Fruit fly (Drosophila melanogaster) whole organism, embryonic: ENCODE measurements around the gene CG2794.

Experiments used
- Adf1 ChIP-seq: fragments of 200-800 bp; sonication (Bioruptor generic); IDR thresholded peaks from 2 replicates; pipeline ENCODE4 v1.3.6; 2022; ENCODE audit warnings: missing biosample characterization, missing genetic modification characterization
- CG10431 ChIP-seq: fragments of 200-800 bp; sonication (Bioruptor generic); optimal IDR thresholded peaks from 3 replicates; lab custom pipeline; 2018; ENCODE audit warnings: missing biosample characterization, mild to moderate bottlenecking, missing genetic modification characterization
- CG10979 ChIP-seq: fragments of 200-800 bp; sonication (Bioruptor generic); optimal IDR thresholded peaks from 2 replicates; lab custom pipeline; 2018; ENCODE audit warnings: missing biosample characterization, mild to moderate bottlenecking, missing genetic modification characterization, moderate library complexity
- CG11093 ChIP-seq: fragments of 200-800 bp; sonication (Bioruptor generic); IDR thresholded peaks from 3 replicates; pipeline ENCODE4 v1.3.6; 2022; ENCODE audit warnings: missing biosample characterization, missing genetic modification characterization
- CG11247 ChIP-seq: fragments of 200-800 bp; sonication (Bioruptor generic); IDR thresholded peaks from 2 replicates; pipeline ENCODE4 v1.3.6; 2022; ENCODE audit warnings: missing biosample characterization, missing genetic modification characterization
- CG12744 ChIP-seq: fragments of 200-800 bp; sonication (Bioruptor generic); optimal IDR thresholded peaks from 2 replicates; lab custom pipeline; 2016; ENCODE audit warnings: missing biosample characterization, missing genetic modification characterization
- CG12769 ChIP-seq: fragments of 200-800 bp; sonication (Bioruptor generic); optimal IDR thresholded peaks from 2 replicates; lab custom pipeline; 2019; ENCODE audit warnings: missing biosample characterization, mild to moderate bottlenecking, missing genetic modification characterization, moderate library complexity
- CG13123 ChIP-seq: fragments of 200-800 bp; sonication (Bioruptor generic); optimal IDR thresholded peaks from 2 replicates; lab custom pipeline; 2016; ENCODE audit warnings: missing biosample characterization, missing genetic modification characterization
- CG17186 ChIP-seq: fragments of 200-800 bp; sonication (Bioruptor generic); optimal IDR thresholded peaks from 3 replicates; lab custom pipeline; 2017; ENCODE audit warnings: missing biosample characterization, missing genetic modification reagents, missing genetic modification characterization
- CG17361 ChIP-seq: fragments of 200-800 bp; sonication (Bioruptor generic); IDR thresholded peaks from 3 replicates; pipeline ENCODE4 v1.3.6; 2022; ENCODE audit warnings: missing biosample characterization, missing genetic modification characterization
- CG17385 ChIP-seq: fragments of 200-800 bp; sonication (Bioruptor generic); optimal IDR thresholded peaks from 3 replicates; lab custom pipeline; 2018; ENCODE audit warnings: missing biosample characterization, mild to moderate bottlenecking, missing genetic modification characterization
- CG18599 ChIP-seq: fragments of 200-800 bp; sonication (Bioruptor generic); optimal IDR thresholded peaks from 3 replicates; lab custom pipeline; 2017; ENCODE audit warnings: missing biosample characterization, missing genetic modification characterization, mild to moderate bottlenecking, moderate library complexity, missing genetic modification reagents
- CG2202 ChIP-seq: fragments of 200-800 bp; sonication (Bioruptor generic); optimal IDR thresholded peaks from 2 replicates; lab custom pipeline; 2018; ENCODE audit warnings: missing biosample characterization, mild to moderate bottlenecking, missing genetic modification characterization
- CG31224 ChIP-seq: fragments of 200-800 bp; sonication (Bioruptor generic); IDR thresholded peaks from 2 replicates; pipeline ENCODE4 v1.3.6; 2022; ENCODE audit warnings: missing biosample characterization, missing genetic modification characterization
- CG32532 ChIP-seq: fragments of 200-800 bp; sonication (Bioruptor generic); IDR thresholded peaks from 2 replicates; pipeline ENCODE4 v1.3.6; 2022; ENCODE audit warnings: missing biosample characterization, missing genetic modification characterization
- CG3726 ChIP-seq: fragments of 200-800 bp; sonication (Bioruptor generic); IDR thresholded peaks from 3 replicates; pipeline ENCODE4, ENCODE4 v1.3.6; 2022; ENCODE audit warnings: missing biosample characterization, missing genetic modification characterization
- CG43689 ChIP-seq: fragments of 200-800 bp; sonication (Bioruptor generic); IDR thresholded peaks from 2 replicates; pipeline ENCODE4 v1.3.6; 2022; ENCODE audit warnings: missing biosample characterization, missing genetic modification characterization
- CG6175 ChIP-seq: fragments of 200-800 bp; sonication (Bioruptor generic); IDR thresholded peaks from 3 replicates; pipeline ENCODE4 v1.3.6; 2022; ENCODE audit warnings: missing biosample characterization, missing genetic modification characterization
- CG6683 ChIP-seq: fragments of 200-800 bp; sonication (Bioruptor generic); optimal IDR thresholded peaks from 2 replicates; lab custom pipeline; 2017; ENCODE audit warnings: missing biosample characterization, mild to moderate bottlenecking, missing genetic modification characterization, missing genetic modification reagents
- CG6689 ChIP-seq: fragments of 200-800 bp; sonication (Bioruptor generic); IDR thresholded peaks from 2 replicates; pipeline ENCODE4 v1.3.6; 2022; ENCODE audit warnings: missing biosample characterization, missing genetic modification characterization
- CG7839 ChIP-seq: fragments of 200-800 bp; sonication (Bioruptor generic); optimal IDR thresholded peaks from 3 replicates; lab custom pipeline; 2018; ENCODE audit warnings: missing biosample characterization, mild to moderate bottlenecking, missing genetic modification characterization, moderate library complexity
- CG8944 ChIP-seq: fragments of 200-800 bp; sonication (Bioruptor generic); optimal IDR thresholded peaks from 3 replicates; lab custom pipeline; 2016; ENCODE audit warnings: missing biosample characterization, missing genetic modification characterization
- CTCF ChIP-seq: fragments of 200-800 bp; sonication (Bioruptor generic); optimal IDR thresholded peaks from 2 replicates; lab custom pipeline; 2017; ENCODE audit warnings: missing biosample characterization, mild to moderate bottlenecking, missing genetic modification characterization, moderate library complexity
- Chrac-16 ChIP-seq: fragments of 200-800 bp; sonication (Bioruptor generic); optimal IDR thresholded peaks from 3 replicates; lab custom pipeline; 2016; ENCODE audit warnings: missing biosample characterization, missing genetic modification characterization
- D19B ChIP-seq: fragments of 200-800 bp; sonication (Bioruptor generic); optimal IDR thresholded peaks from 2 replicates; lab custom pipeline; 2017; ENCODE audit warnings: missing biosample characterization, mild to moderate bottlenecking, missing genetic modification characterization
- Dp ChIP-seq: fragments of 200-800 bp; sonication (Bioruptor generic); optimal IDR thresholded peaks from 2 replicates; lab custom pipeline; 2018; ENCODE audit warnings: missing biosample characterization, mild to moderate bottlenecking, missing genetic modification characterization, moderate library complexity
- Drgx ChIP-seq: fragments of 200-800 bp; sonication (Bioruptor generic); IDR thresholded peaks from 2 replicates; pipeline ENCODE4 v1.3.6; 2022; ENCODE audit warnings: missing biosample characterization, missing genetic modification characterization
- ERR ChIP-seq: fragments of 200-800 bp; sonication (Bioruptor generic); optimal IDR thresholded peaks from 2 replicates; lab custom pipeline; 2016; ENCODE audit warnings: missing biosample characterization, missing genetic modification characterization
- Hmr ChIP-seq: fragments of 200-800 bp; sonication (Bioruptor generic); optimal IDR thresholded peaks from 3 replicates; lab custom pipeline; 2017; ENCODE audit warnings: mild to moderate bottlenecking, missing biosample characterization, missing genetic modification reagents, missing genetic modification characterization
- Max ChIP-seq: fragments of 200-800 bp; sonication (Bioruptor generic); optimal IDR thresholded peaks from 2 replicates; lab custom pipeline; 2016; ENCODE audit warnings: missing biosample characterization, mild to moderate bottlenecking, missing genetic modification characterization
- Mes4 ChIP-seq: fragments of 200-800 bp; sonication (Bioruptor generic); optimal IDR thresholded peaks from 2 replicates; lab custom pipeline; 2016; ENCODE audit warnings: missing biosample characterization, missing genetic modification characterization
- Myb ChIP-seq: fragments of 200-800 bp; sonication (Bioruptor generic); optimal IDR thresholded peaks from 2 replicates; lab custom pipeline; 2016; ENCODE audit warnings: missing biosample characterization, missing genetic modification characterization
- NFAT ChIP-seq: fragments of 200-800 bp; sonication (Bioruptor generic); IDR thresholded peaks from 2 replicates; pipeline ENCODE4 v1.3.6; 2022; ENCODE audit warnings: missing biosample characterization, missing genetic modification characterization
- Nf-YA ChIP-seq: fragments of 200-800 bp; sonication (Bioruptor generic); IDR thresholded peaks from 2 replicates; pipeline ENCODE4 v1.3.6; 2022; ENCODE audit warnings: missing biosample characterization, missing genetic modification characterization
- NfI ChIP-seq: fragments of 200-800 bp; sonication (Bioruptor generic); optimal IDR thresholded peaks from 3 replicates; lab custom pipeline; 2018; ENCODE audit warnings: missing biosample characterization, mild to moderate bottlenecking, missing genetic modification characterization, moderate library complexity
- Sox102F ChIP-seq: fragments of 200-800 bp; sonication (Bioruptor generic); optimal IDR thresholded peaks from 2 replicates; lab custom pipeline; 2018; ENCODE audit warnings: missing biosample characterization, mild to moderate bottlenecking, missing genetic modification characterization, moderate library complexity
- Sry-β ChIP-seq: fragments of 200-800 bp; sonication (Bioruptor generic); optimal IDR thresholded peaks from 2 replicates; lab custom pipeline; 2018; ENCODE audit warnings: missing biosample characterization, mild to moderate bottlenecking, missing genetic modification characterization, moderate library complexity
- Stat92E ChIP-seq, 3 experiments: fragments of >200 bp in 2 of 3; fragments of 200-800 bp in 1 of 3; sonication (Bioruptor generic) in 1 of 3; optimal IDR thresholded peaks; 2 replicates each; lab custom pipeline; 2017 to 2019; ENCODE audit warnings: missing biosample characterization in 3 of 3, missing genetic modification characterization in 3 of 3, mild to moderate bottlenecking in 1 of 3, moderate library complexity in 1 of 3
- ap ChIP-seq: fragments of 200-800 bp; sonication (Bioruptor generic); IDR thresholded peaks from 2 replicates; pipeline ENCODE4 v1.3.6; 2022; ENCODE audit warnings: missing biosample characterization, missing genetic modification characterization
- cas ChIP-seq: fragments of 200-800 bp; sonication (Bioruptor generic); IDR thresholded peaks from 2 replicates; pipeline ENCODE4 v1.3.6; 2022; ENCODE audit warnings: missing biosample characterization, missing genetic modification characterization
- cg ChIP-seq: fragments of 200-800 bp; sonication (Bioruptor generic); optimal IDR thresholded peaks from 3 replicates; lab custom pipeline; 2019; ENCODE audit warnings: missing biosample characterization, mild to moderate bottlenecking, missing genetic modification characterization, moderate library complexity
- crc ChIP-seq: fragments of 200-800 bp; sonication (Bioruptor generic); optimal IDR thresholded peaks from 2 replicates; lab custom pipeline; 2016; ENCODE audit warnings: missing biosample characterization, missing genetic modification characterization
- eve ChIP-seq, 2 experiments: fragments of >200 bp; optimal IDR thresholded peaks; 2 replicates each; lab custom pipeline; 2017; ENCODE audit warnings: missing biosample characterization in 2 of 2, missing genetic modification characterization in 2 of 2
- ftz-f1 ChIP-seq: fragments of 200-800 bp; sonication (Bioruptor generic); optimal IDR thresholded peaks from 2 replicates; lab custom pipeline; 2016; ENCODE audit warnings: missing biosample characterization, missing genetic modification characterization
- gcm ChIP-seq: fragments of 200-800 bp; sonication (Bioruptor generic); optimal IDR thresholded peaks from 2 replicates; lab custom pipeline; 2019; ENCODE audit warnings: missing biosample characterization, mild to moderate bottlenecking, missing genetic modification characterization, moderate library complexity
- jigr1 ChIP-seq: fragments of 200-800 bp; sonication (Bioruptor generic); IDR thresholded peaks from 3 replicates; pipeline ENCODE4 v1.3.6; 2022; ENCODE audit warnings: missing biosample characterization, missing genetic modification characterization
- ken ChIP-seq: fragments of 200-800 bp; sonication (Bioruptor generic); IDR thresholded peaks from 3 replicates; pipeline ENCODE4 v1.3.6; 2022; ENCODE audit warnings: missing biosample characterization, missing genetic modification characterization
- mirr ChIP-seq: fragments of 200-800 bp; sonication (Bioruptor generic); optimal IDR thresholded peaks from 3 replicates; lab custom pipeline; 2018; ENCODE audit warnings: missing biosample characterization, mild to moderate bottlenecking, missing genetic modification characterization
- pho ChIP-seq: fragments of 200-800 bp; sonication (Bioruptor generic); optimal IDR thresholded peaks from 2 replicates; lab custom pipeline; 2016; ENCODE audit warnings: missing biosample characterization, missing genetic modification characterization
- pnt ChIP-seq: fragments of 200-800 bp; sonication (Bioruptor generic); optimal IDR thresholded peaks from 3 replicates; lab custom pipeline; 2016; ENCODE audit warnings: missing biosample characterization, missing genetic modification characterization
- row ChIP-seq: fragments of 200-800 bp; sonication (Bioruptor generic); IDR thresholded peaks from 3 replicates; pipeline ENCODE4 v1.3.6; 2022; ENCODE audit warnings: missing biosample characterization, missing genetic modification characterization
- shn ChIP-seq: fragments of 200-800 bp; sonication (Bioruptor generic); optimal IDR thresholded peaks from 3 replicates; lab custom pipeline; 2016; ENCODE audit warnings: missing biosample characterization, missing genetic modification characterization
- zen2 ChIP-seq: fragments of 200-800 bp; sonication (Bioruptor generic); IDR thresholded peaks from 3 replicates; pipeline ENCODE4 v1.3.6; 2022; ENCODE audit warnings: missing biosample characterization, missing genetic modification characterization; ENCODE audit not compliant: partially characterized antibody

The CG2794 gene

DNA sequence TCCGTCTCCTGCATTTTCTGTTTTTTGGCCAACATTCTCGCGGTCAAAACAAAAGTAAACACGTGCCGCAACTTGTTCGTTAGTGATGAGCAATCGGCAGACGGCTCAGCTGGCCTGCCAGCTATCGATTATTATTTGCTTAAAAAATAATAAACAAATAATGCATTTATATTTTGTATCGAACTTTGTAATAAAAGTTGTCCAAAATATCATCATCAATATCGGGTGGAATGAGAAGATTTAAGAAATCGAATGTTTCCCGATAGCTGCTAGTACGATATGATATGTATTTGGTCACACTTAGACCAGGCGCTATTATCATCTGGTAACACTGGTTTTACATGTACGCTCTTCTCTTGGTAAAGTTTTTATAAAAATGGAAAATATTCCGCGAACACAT lies 4.1 kb downstream of the CG2794 start, which contains the start of the genes Nle and Sf3b1 (continued):
- TF ChIP-seq eve (GFP tag; optimal IDR thresholded peaks at IDR 0.05; lab: Kevin White, UChicago) = no peak
- TF ChIP-seq crc = peak; percentile 19
- no peak for TF ChIP-seq cg (GFP tag; lab: Kevin White, UChicago)
- TF ChIP-seq CG3726 (GFP tag; lab: Robert Waterston, UW) = no peak
- TF ChIP-seq Stat92E (GFP tag; optimal IDR thresholded peaks at IDR 0.05; lab: Kevin White, UChicago) = peak in 1 of 3 experiments; percentile 35
- TF ChIP-seq D19B (GFP tag; lab: Kevin White, UChicago) = no peak
- TF ChIP-seq CG2202 (tag; lab: Kevin White, UChicago) = peak; percentile 8
- no peak for TF ChIP-seq gcm (GFP tag; lab: Kevin White, UChicago)
- TF ChIP-seq CG32532 (GFP tag; lab: Robert Waterston, UW) = peak; percentile 68
- no peak for TF ChIP-seq CG17385
- TF ChIP-seq CG6683 = no peak
- TF ChIP-seq Hmr (GFP tag; lab: Kevin White, UChicago) = no peak
- TF ChIP-seq Sry-β (GFP tag; lab: Kevin White, UChicago) = peak; percentile 77
- peak; percentile 72; the same call in 1 of the 3 replicates for TF ChIP-seq zen2 (GFP tag; lab: Robert Waterston, UW)
- TF ChIP-seq CG17361 = peak; percentile 63
- TF ChIP-seq pho = peak; percentile 48
- TF ChIP-seq Chrac-16 (GFP tag; lab: Kevin White, UChicago) = peak; percentile 66
- peak; percentile 9 for TF ChIP-seq Myb (GFP tag; lab: Kevin White, UChicago)
- no peak for TF ChIP-seq CG12769 (tag; lab: Kevin White, UChicago)
- TF ChIP-seq row = peak; percentile 88
- peak; percentile 48 for TF ChIP-seq Dp (GFP tag; lab: Kevin White, UChicago)
- TF ChIP-seq Adf1 (GFP tag; lab: Robert Waterston, UW) = peak; percentile 48
- no peak for TF ChIP-seq Sox102F (GFP tag; lab: Kevin White, UChicago)
- TF ChIP-seq jigr1 (GFP tag; lab: Robert Waterston, UW) = no peak
- TF ChIP-seq ken (GFP tag; lab: Robert Waterston, UW) = no peak
- no peak for TF ChIP-seq Drgx
- TF ChIP-seq CG13123 = no peak
- TF ChIP-seq CG11247 (GFP tag; lab: Robert Waterston, UW) = no peak
- TF ChIP-seq CG11093 (GFP tag; lab: Robert Waterston, UW) = no peak
- no peak for TF ChIP-seq CG43689 (GFP tag; lab: Robert Waterston, UW)
- TF ChIP-seq CG17186 (GFP tag; lab: Kevin White, UChicago) = peak; percentile 54
- no peak for TF ChIP-seq ERR (GFP tag; lab: Kevin White, UChicago)
- no peak for TF ChIP-seq CG7839 (tag; lab: Kevin White, UChicago)
- TF ChIP-seq ftz-f1 (GFP tag; lab: Kevin White, UChicago) = peak; percentile 20
- TF ChIP-seq CG12744 = peak; percentile 27
- no peak for TF ChIP-seq CG10431
- TF ChIP-seq Mes4 (GFP tag; lab: Kevin White, UChicago) = peak; percentile 48
- no peak for TF ChIP-seq CTCF (GFP tag; lab: Kevin White, UChicago)
- TF ChIP-seq CG10979 (tag; lab: Kevin White, UChicago) = peak; percentile 47
- no peak for TF ChIP-seq NfI (GFP tag; lab: Kevin White, UChicago)
- TF ChIP-seq pnt = peak; percentile 13
- TF ChIP-seq Nf-YA = no peak
- TF ChIP-seq CG6689 (GFP tag; lab: Robert Waterston, UW) = no peak
- no peak for TF ChIP-seq ap (GFP tag; lab: Robert Waterston, UW)
- TF ChIP-seq CG18599 (GFP tag; lab: Kevin White, UChicago) = peak; percentile 9
- peak; percentile 35 for TF ChIP-seq CG8944
- TF ChIP-seq cas (GFP tag; lab: Robert Waterston, UW) = no peak
- TF ChIP-seq CG6175 = no peak
- TF ChIP-seq NFAT (GFP tag; lab: Robert Waterston, UW) = no peak; the same call in 1 of the 2 replicates
- TF ChIP-seq Max (GFP tag; lab: Kevin White, UChicago) = peak; percentile 89
- peak; percentile 46 for TF ChIP-seq shn
- TF ChIP-seq mirr (GFP tag; lab: Kevin White, UChicago) = peak; percentile 45
- no peak for TF ChIP-seq CG31224 (GFP tag; lab: Robert Waterston, UW)
